Fruit fly (Drosophila melanogaster) whole organism: Measurements from ENCODE around the gene hh.

ENCODE experiments used
- Dll ChIP-seq: fragments of >200 bp; optimal IDR thresholded peaks from 2 replicates; lab custom pipeline; 2017
- psq ChIP-seq: fragments of >200 bp; optimal IDR thresholded peaks from 2 replicates; lab custom pipeline; 2017
- usp ChIP-seq: fragments of >200 bp; optimal IDR thresholded peaks from 2 replicates; lab custom pipeline; 2017; ENCODE audit warnings: missing biosample characterization, missing genetic modification characterization, mixed read lengths

- TF ChIP-seq psq, result no peak
- no peak for TF ChIP-seq Dll (lab: Kevin White, UChicago)
- TF ChIP-seq usp (GFP tag; lab: Kevin White, UChicago), result no peak
Observed at dm6 chr3R:23145681-23146080, 4.0 kb upstream of the hh start.
